Worm (Caenorhabditis elegans) whole organism, midembryonic: Measurements from ENCODE around the gene nhr-230.

Experiments used
- T22C8.4 ChIP-seq: fragments of 200-800 bp; sonication (Bioruptor generic); IDR thresholded peaks from 2 replicates; pipeline ENCODE4 v1.3.6; 2022; ENCODE audit warnings: missing genetic modification characterization, missing compliant biosample characterization
- cog-1 ChIP-seq: sonication (generic microtip); optimal IDR thresholded peaks from 2 replicates; lab custom pipeline; 2016; ENCODE audit warnings: missing genetic modification characterization, missing compliant biosample characterization
- flt-1 ChIP-seq: fragments of 200-800 bp; sonication (Bioruptor generic); IDR thresholded peaks from 2 replicates; pipeline ENCODE4 v1.3.6; 2022; ENCODE audit warnings: missing genetic modification characterization, missing compliant biosample characterization
- klf-2 ChIP-seq: fragments of 200-800 bp; sonication (Bioruptor generic); conservative IDR thresholded peaks from 2 replicates; pipeline ENCODE4 v1.3.6; 2022; ENCODE audit warnings: missing genetic modification reagents, missing genetic modification characterization, missing compliant biosample characterization
- med-1 ChIP-seq: sonication (generic microtip); optimal IDR thresholded peaks from 2 replicates; lab custom pipeline; 2017; ENCODE audit warnings: missing genetic modification characterization, mild to moderate bottlenecking, missing compliant biosample characterization, antibody characterized with exemption, missing genetic modification reagents; ENCODE audit not compliant: insufficient read depth
- ref-1 ChIP-seq: fragments of 200-800 bp; sonication (Bioruptor generic); conservative IDR thresholded peaks from 2 replicates; pipeline ENCODE4 v1.3.6; 2022; ENCODE audit warnings: missing genetic modification reagents, missing genetic modification characterization, missing compliant biosample characterization
- tab-1 ChIP-seq: fragments of 200-800 bp; sonication (Bioruptor generic); IDR thresholded peaks from 2 replicates; pipeline ENCODE4 v1.3.6; 2022; ENCODE audit warnings: missing genetic modification characterization, missing compliant biosample characterization
- ztf-23 ChIP-seq: fragments of 200-800 bp; sonication (Bioruptor generic); IDR thresholded peaks from 2 replicates; pipeline ENCODE4 v1.3.6; 2022; ENCODE audit warnings: missing genetic modification reagents, missing genetic modification characterization, missing compliant biosample characterization
- ztf-29 ChIP-seq: fragments of 200-800 bp; sonication (Bioruptor generic); IDR thresholded peaks from 2 replicates; pipeline ENCODE4 v1.3.6; 2022; ENCODE audit warnings: missing genetic modification reagents, missing genetic modification characterization, missing compliant biosample characterization

The nhr-230 gene

ce11 chrV:18870955-18871354, 24.4 kb downstream of the nhr-230 start:
- no peak for TF ChIP-seq med-1 (GFP tag; lab: Kevin White, UChicago)
- no peak for TF ChIP-seq T22C8.4 (GFP tag; lab: Robert Waterston, UW)
- no peak for TF ChIP-seq cog-1 (tag; lab: Kevin White, UChicago)
- TF ChIP-seq ztf-29 (GFP tag; lab: Robert Waterston, UW): no peak
- no peak for TF ChIP-seq ref-1 (GFP tag; lab: Robert Waterston, UW)
- no peak for TF ChIP-seq flt-1 (GFP tag; lab: Robert Waterston, UW)
- no peak for TF ChIP-seq klf-2 (GFP tag; lab: Robert Waterston, UW)
- no peak for TF ChIP-seq tab-1 (GFP tag; lab: Robert Waterston, UW)
- TF ChIP-seq ztf-23 (GFP tag; lab: Robert Waterston, UW): no peak

- TF ChIP-seq med-1 (GFP tag; lab: Kevin White, UChicago): no peak
- TF ChIP-seq flt-1 (GFP tag; lab: Robert Waterston, UW): no peak
- TF ChIP-seq tab-1 (GFP tag; lab: Robert Waterston, UW): no peak
- no peak for TF ChIP-seq klf-2 (GFP tag; lab: Robert Waterston, UW)
- no peak for TF ChIP-seq ztf-29 (GFP tag; lab: Robert Waterston, UW)
- no peak for TF ChIP-seq cog-1 (tag; lab: Kevin White, UChicago)
- no peak for TF ChIP-seq T22C8.4 (GFP tag; lab: Robert Waterston, UW)
- no peak for TF ChIP-seq ztf-23 (GFP tag; lab: Robert Waterston, UW)
- no peak for TF ChIP-seq ref-1 (GFP tag; lab: Robert Waterston, UW)
These were observed 27.3 kb downstream of the nhr-230 start, which contains the start of gene ceh-51 for ce11 chrV:18873833-18874232. Gene ceh-51 (plus strand): TSS chrV:18874133.

DNA sequence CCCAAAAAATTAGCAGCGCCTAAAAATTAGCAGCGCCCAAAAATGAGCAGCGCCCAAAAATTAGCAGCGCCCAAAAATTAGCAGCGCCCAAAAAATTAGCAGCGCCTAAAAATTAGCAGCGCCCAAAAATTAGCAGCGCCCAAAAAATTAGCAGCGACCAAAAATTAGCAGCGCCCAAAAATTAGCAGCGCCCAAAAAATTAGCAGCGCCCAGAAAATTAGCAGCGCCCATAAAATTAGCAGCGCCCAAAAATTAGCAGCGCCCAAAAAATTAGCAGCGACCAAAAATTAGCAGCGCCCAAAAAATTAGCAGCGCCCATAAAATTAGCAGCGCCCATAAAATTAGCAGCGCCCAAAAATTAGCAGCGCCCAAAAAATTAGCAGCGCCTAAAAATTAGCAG, 36.4 kb downstream of the nhr-230 start:
- peak; percentile 72 for TF ChIP-seq ztf-23 (GFP tag; lab: Robert Waterston, UW)
- TF ChIP-seq klf-2 (GFP tag; lab: Robert Waterston, UW): 0 out of 2 replicates have a peak, but pooled peaks have one; percentile 31
- 0 out of 2 replicates have a peak, but pooled peaks have one; percentile 55 for TF ChIP-seq tab-1 (GFP tag; lab: Robert Waterston, UW)

DNA sequence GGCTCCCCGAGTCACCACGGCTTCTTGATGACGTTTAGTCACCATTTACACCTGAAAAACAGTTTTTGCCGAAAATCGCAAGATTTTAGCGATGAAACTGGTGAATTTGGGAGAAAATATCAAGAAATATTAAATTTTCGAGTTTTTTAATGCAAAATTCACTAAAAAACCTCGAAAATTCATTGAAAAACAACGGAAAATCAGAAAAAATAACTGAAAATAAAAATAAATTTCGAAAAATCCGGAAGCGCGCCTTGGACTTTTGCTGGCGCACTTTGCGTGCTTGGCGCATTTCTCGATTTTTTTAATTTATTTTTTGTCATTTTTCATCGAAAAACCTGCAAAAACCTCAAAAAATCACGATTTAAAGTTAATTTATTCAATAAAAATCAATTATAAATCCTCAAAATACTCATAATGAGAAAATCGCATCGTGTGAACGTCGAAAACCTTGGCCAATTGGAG, 48.4 kb downstream of the nhr-230 start, which contains the start of gene emb-4:
Gene emb-4, minus strand, starts transcription at position 51 of the 465 bp plus-strand sequence.
- no peak for TF ChIP-seq cog-1 (tag; lab: Kevin White, UChicago)
- no peak for TF ChIP-seq ztf-23 (GFP tag; lab: Robert Waterston, UW)
- TF ChIP-seq tab-1 (GFP tag; lab: Robert Waterston, UW): no peak
- no peak for TF ChIP-seq klf-2 (GFP tag; lab: Robert Waterston, UW)
- TF ChIP-seq ztf-29 (GFP tag; lab: Robert Waterston, UW): no peak
- no peak for TF ChIP-seq ref-1 (GFP tag; lab: Robert Waterston, UW)

ce11 chrV:18900437-18900836, 53.9 kb downstream of the nhr-230 start, which contains the start of gene nhr-243:
Gene nhr-243 (minus strand): TSS chrV:18900537.
- TF ChIP-seq ztf-29 (GFP tag; lab: Robert Waterston, UW): no peak
- TF ChIP-seq ztf-23 (GFP tag; lab: Robert Waterston, UW): no peak
- TF ChIP-seq cog-1 (tag; lab: Kevin White, UChicago): no peak
- TF ChIP-seq T22C8.4 (GFP tag; lab: Robert Waterston, UW): no peak
- no peak for TF ChIP-seq tab-1 (GFP tag; lab: Robert Waterston, UW)
- TF ChIP-seq med-1 (GFP tag; lab: Kevin White, UChicago): no peak
- TF ChIP-seq ref-1 (GFP tag; lab: Robert Waterston, UW): no peak
- no peak for TF ChIP-seq flt-1 (GFP tag; lab: Robert Waterston, UW)
- no peak for TF ChIP-seq klf-2 (GFP tag; lab: Robert Waterston, UW)

DNA sequence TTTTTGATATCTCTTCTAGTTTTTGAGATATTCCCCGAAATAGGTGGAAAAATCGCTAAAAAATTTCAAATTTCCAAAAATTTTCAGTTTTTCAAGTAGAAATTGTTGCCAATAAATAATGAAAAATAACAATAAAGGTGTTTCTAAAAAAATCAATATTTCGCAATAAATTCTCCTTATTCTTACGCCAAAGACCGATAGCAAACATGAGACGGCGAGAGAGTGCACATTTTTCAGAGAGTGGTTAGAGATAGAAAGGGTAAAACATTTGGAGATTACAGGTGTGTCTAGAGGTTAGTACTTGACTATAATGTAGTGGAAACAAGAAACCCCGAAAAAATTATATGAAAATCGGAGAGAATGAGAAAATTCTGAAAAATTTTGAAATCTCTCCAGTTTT, 55.0 kb downstream of the nhr-230 start:
- no peak for TF ChIP-seq ztf-29 (GFP tag; lab: Robert Waterston, UW)
- TF ChIP-seq klf-2 (GFP tag; lab: Robert Waterston, UW): no peak
- TF ChIP-seq cog-1 (tag; lab: Kevin White, UChicago): no peak
- no peak for TF ChIP-seq tab-1 (GFP tag; lab: Robert Waterston, UW)
- no peak for TF ChIP-seq flt-1 (GFP tag; lab: Robert Waterston, UW)
- no peak for TF ChIP-seq ztf-23 (GFP tag; lab: Robert Waterston, UW)
- no peak for TF ChIP-seq T22C8.4 (GFP tag; lab: Robert Waterston, UW)
- TF ChIP-seq med-1 (GFP tag; lab: Kevin White, UChicago): no peak
